Worm (Caenorhabditis elegans): ENCODE data around the gene pals-33.

DNA sequence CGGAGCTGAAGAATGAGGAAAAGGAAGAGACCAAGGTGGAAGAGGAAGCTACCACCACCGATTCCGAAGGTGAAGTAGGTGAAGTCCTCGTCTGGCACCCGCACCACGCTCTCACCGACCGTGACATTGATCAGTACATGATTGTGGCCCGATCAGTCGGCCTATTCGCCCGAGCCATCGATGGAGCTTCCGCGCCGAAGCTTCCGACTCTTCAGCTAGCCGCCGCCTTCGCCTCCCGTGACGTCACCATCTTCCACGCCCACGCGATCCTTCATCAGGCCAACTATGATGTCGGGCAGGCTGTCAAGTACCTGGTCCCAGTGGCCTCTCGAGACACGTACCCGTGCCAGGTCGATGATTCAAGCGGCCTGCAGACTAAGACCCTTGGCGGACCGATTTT is 33.0 kb downstream of the pals-33 start:
- TF ChIP-seq ceh-13 (GFP tag; optimal IDR thresholded peaks at IDR 0.05) (no peak), ama-1 (optimal IDR thresholded peaks at IDR 0.05) (no peak), B0310.2 (tag; optimal IDR thresholded peaks at IDR 0.05) (no peak), sea-1 (GFP tag; conservative IDR thresholded peaks at IDR 0.05) (no peak), aly-1 (tag; optimal IDR thresholded peaks at IDR 0.05) (no peak), ets-7 (tag; optimal IDR thresholded peaks at IDR 0.05) (no peak), pes-1 (GFP tag; IDR thresholded peaks at IDR 0.05) (no peak), tra-4 (tag; optimal IDR thresholded peaks at IDR 0.05) (no peak), flt-1 (GFP tag; IDR thresholded peaks at IDR 0.05) (no peak), tbx-37 (GFP tag; conservative IDR thresholded peaks at IDR 0.05) (no peak), ceh-36 (tag; optimal IDR thresholded peaks at IDR 0.05) (no peak), hnd-1 (tag; optimal IDR thresholded peaks at IDR 0.05) (no peak)
